Fruit fly (Drosophila melanogaster): ENCODE data around the gene CG12111.

DNA sequence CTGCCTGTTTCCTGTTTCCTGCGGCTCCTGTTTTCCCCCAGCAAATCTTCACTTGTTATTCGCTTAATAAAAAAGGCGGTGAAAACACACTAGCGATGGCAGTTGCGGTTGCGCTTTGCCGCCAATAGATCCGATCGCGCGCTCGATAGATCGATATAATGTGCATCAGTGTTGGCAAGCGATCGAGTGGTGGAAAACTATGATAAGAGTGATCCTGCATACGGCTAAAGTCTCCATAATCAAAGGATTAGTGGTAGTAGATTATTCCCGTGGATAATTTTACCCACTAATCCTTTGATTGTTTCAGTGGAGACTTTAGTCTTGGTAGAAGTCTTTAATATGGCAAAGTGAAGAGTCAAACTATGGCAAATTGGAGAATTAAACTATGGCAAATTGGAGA is 35.5 kb upstream of the CG12111 start, which contains the start of gene Caf1-180:
- TF ChIP-seq Sin3A (optimal IDR thresholded peaks at IDR 0.05) (no peak), Myc (optimal IDR thresholded peaks at IDR 0.05) (no peak)

Measured in Kc167 (cell line).